Worm (Caenorhabditis elegans) whole organism, L3 larva: ENCODE data around the gene srx-34.

ENCODE experiments used
- aly-2 ChIP-seq: fragments of 150-350 bp; optimal IDR thresholded peaks from 2 replicates; lab custom pipeline; 2014; ENCODE audit warnings: missing biosample characterization, missing genetic modification characterization
- ama-1 ChIP-seq: fragments of 150-350 bp; optimal IDR thresholded peaks from 2 replicates; lab custom pipeline; 2018
- ceh-16 ChIP-seq: sonication (generic microtip); optimal IDR thresholded peaks from 2 replicates; lab custom pipeline; 2017; ENCODE audit warnings: missing biosample characterization, missing genetic modification characterization
- ceh-28 ChIP-seq: fragments of 150-350 bp; optimal IDR thresholded peaks from 2 replicates; lab custom pipeline; 2014; ENCODE audit warnings: missing biosample characterization, missing genetic modification reagents, missing genetic modification characterization
- ceh-9 ChIP-seq: sonication (generic microtip); optimal IDR thresholded peaks from 2 replicates; lab custom pipeline; 2018; ENCODE audit warnings: missing biosample characterization, missing genetic modification characterization
- daf-12 ChIP-seq: fragments of 150-350 bp; optimal IDR thresholded peaks from 2 replicates; lab custom pipeline; 2014; ENCODE audit warnings: missing biosample characterization, missing genetic modification reagents, missing genetic modification characterization
- egl-5 ChIP-seq: fragments of 150-350 bp; optimal IDR thresholded peaks from 2 replicates; lab custom pipeline; 2017; ENCODE audit warnings: missing biosample characterization, missing genetic modification reagents, missing genetic modification characterization, inconsistent platforms
- elt-1 ChIP-seq: fragments of 150-350 bp; optimal IDR thresholded peaks from 2 replicates; lab custom pipeline; 2014; ENCODE audit warnings: missing biosample characterization, missing genetic modification characterization
- elt-2 ChIP-seq: sonication (generic microtip); optimal IDR thresholded peaks from 2 replicates; lab custom pipeline; 2016; ENCODE audit warnings: missing genetic modification reagents, mild to moderate bottlenecking, missing genetic modification characterization, missing compliant biosample characterization
- elt-3 ChIP-seq, 3 experiments: fragments of 150-350 bp in 1 of 3; sonication (generic microtip) in 2 of 3; optimal IDR thresholded peaks; 2 replicates in 2 of 3; 4 replicates in 1 of 3; lab custom pipeline; 2014 to 2017; ENCODE audit warnings: missing biosample characterization in 3 of 3, missing genetic modification characterization in 3 of 3
- eor-1 ChIP-seq, 2 experiments: fragments of 150-350 bp; optimal IDR thresholded peaks; 2 replicates each; lab custom pipeline; 2014 to 2018; ENCODE audit warnings: missing biosample characterization in 2 of 2, missing genetic modification characterization in 2 of 2
- fkh-10 ChIP-seq: sonication (generic microtip); optimal IDR thresholded peaks from 2 replicates; lab custom pipeline; 2017; ENCODE audit warnings: missing biosample characterization, missing genetic modification reagents, missing genetic modification characterization
- jun-1 ChIP-seq: fragments of 150-350 bp; optimal IDR thresholded peaks from 2 replicates; lab custom pipeline; 2014; ENCODE audit warnings: missing biosample characterization, missing genetic modification reagents, missing genetic modification characterization
- lin-15B ChIP-seq: fragments of 150-350 bp; optimal IDR thresholded peaks from 2 replicates; lab custom pipeline; 2014; ENCODE audit warnings: missing biosample characterization, missing genetic modification characterization
- lin-39 ChIP-seq: fragments of 150-350 bp; optimal IDR thresholded peaks from 2 replicates; lab custom pipeline; 2018; ENCODE audit warnings: missing biosample characterization, missing genetic modification reagents, missing genetic modification characterization
- lsy-12 ChIP-seq: sonication (generic microtip); optimal IDR thresholded peaks from 2 replicates; lab custom pipeline; 2016; ENCODE audit warnings: mild to moderate bottlenecking, missing genetic modification characterization, missing compliant biosample characterization
- mdl-1 ChIP-seq: fragments of 150-350 bp; optimal IDR thresholded peaks from 2 replicates; lab custom pipeline; 2014; ENCODE audit warnings: missing biosample characterization, missing genetic modification characterization
- mml-1 ChIP-seq: fragments of 150-350 bp; sonication (generic microtip); optimal IDR thresholded peaks from 3 replicates; lab custom pipeline; 2014; ENCODE audit warnings: missing biosample characterization, missing genetic modification characterization
- nfya-1 ChIP-seq: sonication (generic microtip); optimal IDR thresholded peaks from 2 replicates; lab custom pipeline; 2017; ENCODE audit warnings: missing genetic modification characterization, mild to moderate bottlenecking, missing compliant biosample characterization, antibody characterized with exemption, moderate library complexity; ENCODE audit not compliant: insufficient read depth
- nhr-11 ChIP-seq: fragments of 150-350 bp; optimal IDR thresholded peaks from 2 replicates; lab custom pipeline; 2014; ENCODE audit warnings: missing biosample characterization, missing genetic modification characterization
- nhr-12 ChIP-seq: fragments of 150-350 bp; optimal IDR thresholded peaks from 2 replicates; lab custom pipeline; 2014; ENCODE audit warnings: missing biosample characterization, missing genetic modification characterization
- nhr-23 ChIP-seq: fragments of 150-350 bp; optimal IDR thresholded peaks from 2 replicates; lab custom pipeline; 2014; ENCODE audit warnings: missing biosample characterization, missing genetic modification reagents, missing genetic modification characterization
- nhr-28 ChIP-seq: fragments of 150-350 bp; optimal IDR thresholded peaks from 2 replicates; lab custom pipeline; 2014; ENCODE audit warnings: missing biosample characterization, missing genetic modification characterization
- nhr-67 ChIP-seq: fragments of 150-350 bp; optimal IDR thresholded peaks from 2 replicates; lab custom pipeline; 2014; ENCODE audit warnings: missing biosample characterization, missing genetic modification characterization
- nhr-76 ChIP-seq: fragments of 150-350 bp; sonication (generic microtip); optimal IDR thresholded peaks from 5 replicates; lab custom pipeline; 2014; ENCODE audit warnings: missing biosample characterization, missing genetic modification characterization
- nhr-77 ChIP-seq: fragments of 150-350 bp; optimal IDR thresholded peaks from 2 replicates; lab custom pipeline; 2014; ENCODE audit warnings: missing biosample characterization, missing genetic modification characterization
- pqm-1 ChIP-seq: fragments of 150-350 bp; optimal IDR thresholded peaks from 2 replicates; lab custom pipeline; 2017; ENCODE audit warnings: missing biosample characterization, missing genetic modification characterization, inconsistent platforms
- sea-2 ChIP-seq: fragments of 150-350 bp; sonication (generic microtip); optimal IDR thresholded peaks from 4 replicates; lab custom pipeline; 2014; ENCODE audit warnings: missing biosample characterization, missing genetic modification reagents, missing genetic modification characterization
- snpc-4 ChIP-seq: fragments of 150-350 bp; optimal IDR thresholded peaks from 2 replicates; lab custom pipeline; 2014; ENCODE audit warnings: missing biosample characterization, missing genetic modification characterization
- unc-39 ChIP-seq: sonication (generic microtip); optimal IDR thresholded peaks from 4 replicates; lab custom pipeline; 2017; ENCODE audit warnings: missing biosample characterization, missing genetic modification characterization
- unc-62 ChIP-seq: fragments of 150-350 bp; sonication (generic microtip); optimal IDR thresholded peaks from 4 replicates; lab custom pipeline; 2014; ENCODE audit warnings: missing biosample characterization, missing genetic modification reagents, missing genetic modification characterization
- zag-1 ChIP-seq: fragments of 150-350 bp; optimal IDR thresholded peaks from 2 replicates; lab custom pipeline; 2014; ENCODE audit warnings: missing biosample characterization, missing genetic modification characterization
- ztf-11 ChIP-seq: fragments of 150-350 bp; optimal IDR thresholded peaks from 2 replicates; lab custom pipeline; 2014; ENCODE audit warnings: missing biosample characterization, missing genetic modification characterization
- ztf-4 ChIP-seq: fragments of 150-350 bp; optimal IDR thresholded peaks from 2 replicates; lab custom pipeline; 2014; ENCODE audit warnings: missing biosample characterization, missing genetic modification characterization

Gene srx-34

ce11 chrV:7120168-7120567 is at the start of gene srx-34:
Gene srx-34, minus strand, starts transcription at chrV:7120268.
- no peak for TF ChIP-seq aly-2
- TF ChIP-seq nfya-1: no peak
- TF ChIP-seq ceh-9 (tag; lab: Kevin White, UChicago): no peak
- TF ChIP-seq ztf-4: no peak
- no peak for TF ChIP-seq nhr-67 (tag; lab: Kevin White, UChicago)
- no peak for TF ChIP-seq unc-39
- no peak for TF ChIP-seq daf-12 (tag; lab: Kevin White, UChicago)
- TF ChIP-seq eor-1 (tag; optimal IDR thresholded peaks at IDR 0.05; lab: Kevin White, UChicago): no peak
- TF ChIP-seq, all 47 proteins: peak for 0

- no peak for TF ChIP-seq lin-39 (tag; lab: Kevin White, UChicago)
- TF ChIP-seq lin-15B (tag; lab: Kevin White, UChicago): no peak
- no peak for TF ChIP-seq nhr-67 (tag; lab: Kevin White, UChicago)
- TF ChIP-seq ceh-28 (tag; lab: Kevin White, UChicago): no peak
- TF ChIP-seq elt-3 (tag; optimal IDR thresholded peaks at IDR 0.05; lab: Kevin White, UChicago): no peak
- TF ChIP-seq elt-1 (tag; lab: Kevin White, UChicago): no peak
- no peak for TF ChIP-seq zag-1 (tag; lab: Kevin White, UChicago)
- no peak for TF ChIP-seq jun-1 (tag; lab: Kevin White, UChicago)
- TF ChIP-seq elt-2: no peak
- TF ChIP-seq egl-5 (tag; lab: Kevin White, UChicago): no peak
- no peak for TF ChIP-seq nhr-12 (tag; lab: Kevin White, UChicago)
- TF ChIP-seq nhr-76 (tag; lab: Kevin White, UChicago): no peak
- TF ChIP-seq nhr-28 (tag; lab: Kevin White, UChicago): no peak
- TF ChIP-seq ceh-16 (tag; lab: Kevin White, UChicago): no peak
- no peak for TF ChIP-seq sea-2 (GFP tag; lab: Kevin White, UChicago)
- no peak for TF ChIP-seq snpc-4 (tag; lab: Kevin White, UChicago)
- no peak for TF ChIP-seq mml-1 (tag; lab: Kevin White, UChicago)
- no peak for TF ChIP-seq unc-62
- TF ChIP-seq ztf-11 (tag; lab: Kevin White, UChicago): no peak
- TF ChIP-seq nhr-11 (tag; lab: Kevin White, UChicago): no peak
- TF ChIP-seq, all 47 proteins: peak for 0
Measured at ce11 chrV:7166709-7167108, 46.6 kb upstream of the srx-34 start, which contains the start of gene ugt-36. Gene ugt-36, plus strand, starts transcription at chrV:7167009.

- TF ChIP-seq lin-39 (tag; lab: Kevin White, UChicago): no peak
- TF ChIP-seq ama-1: no peak
- TF ChIP-seq snpc-4 (tag; lab: Kevin White, UChicago): no peak
- no peak for TF ChIP-seq lsy-12 (tag; lab: Kevin White, UChicago)
- TF ChIP-seq nhr-23: no peak
- no peak for TF ChIP-seq daf-12 (tag; lab: Kevin White, UChicago)
- TF ChIP-seq nhr-77: no peak
- no peak for TF ChIP-seq ceh-16 (tag; lab: Kevin White, UChicago)
Measured at ce11 chrV:7164210-7164609, 44.1 kb upstream of the srx-34 start, which contains the start of gene srh-83. Gene srh-83, plus strand, starts transcription at chrV:7164510.

ce11 chrV:7163477-7164114 is 43.5 kb upstream of the srx-34 start, which contains the start of gene ugt-41:
Gene ugt-41, minus strand, starts transcription at chrV:7163595.
- TF ChIP-seq nhr-76 (tag; lab: Kevin White, UChicago): no peak
- TF ChIP-seq ceh-28 (tag; lab: Kevin White, UChicago): no peak
- peak; percentile 15 for TF ChIP-seq elt-2

- TF ChIP-seq daf-12 (tag; lab: Kevin White, UChicago) (no peak), nhr-12 (tag; lab: Kevin White, UChicago) (no peak), elt-3 (tag; optimal IDR thresholded peaks at IDR 0.05; lab: Kevin White, UChicago) (no peak), nhr-28 (tag; lab: Kevin White, UChicago) (no peak), ztf-4 (no peak), mdl-1 (tag; lab: Kevin White, UChicago) (no peak), zag-1 (tag; lab: Kevin White, UChicago) (no peak), pqm-1 (tag; lab: Kevin White, UChicago) (no peak), fkh-10 (no peak), nhr-67 (tag; lab: Kevin White, UChicago) (no peak), aly-2 (no peak), elt-2 (no peak), ceh-28 (tag; lab: Kevin White, UChicago) (no peak), nfya-1 (no peak), egl-5 (tag; lab: Kevin White, UChicago) (no peak)
- TF ChIP-seq, all 47 proteins: peak for 0
Measured at ce11 chrV:7159391-7159790, 39.3 kb upstream of the srx-34 start, which contains the start of gene str-204. Gene str-204, plus strand, starts transcription at chrV:7159691.
